Worm (Caenorhabditis elegans): Measurements from ENCODE around the gene phf-15.

phf-15 gene

DNA sequence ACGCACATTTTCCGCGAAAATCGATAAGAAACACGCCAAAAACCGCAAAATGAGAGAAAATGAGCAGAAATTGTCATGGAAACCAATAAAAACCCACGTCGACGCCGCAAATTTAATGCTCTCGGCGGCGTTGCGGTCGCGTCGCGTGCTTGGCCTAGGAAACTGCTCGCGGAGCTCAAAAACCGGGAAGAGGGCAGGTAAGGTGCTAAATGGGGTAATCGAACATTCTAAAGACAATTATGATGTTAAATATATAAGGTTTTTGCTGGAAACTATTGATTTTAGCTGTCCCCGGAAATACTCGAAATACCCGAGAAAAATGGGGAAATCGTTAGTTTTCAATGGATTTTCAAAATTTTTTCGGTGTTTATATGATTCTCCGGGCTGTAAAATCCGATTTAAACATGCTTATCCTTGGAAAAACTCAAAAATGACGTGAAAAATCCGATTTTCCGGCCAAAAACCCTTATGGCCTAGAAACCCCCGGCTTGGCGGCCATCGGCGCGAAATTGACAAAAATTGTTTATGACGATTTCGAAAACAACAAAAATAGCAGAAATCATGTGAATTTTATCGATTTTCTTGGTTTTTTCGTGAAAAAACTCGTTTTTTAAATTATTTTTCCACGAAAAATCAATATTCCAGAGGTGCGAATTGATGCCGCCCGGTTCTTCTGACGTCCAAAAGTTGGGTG lies at the start of gene phf-15:
Gene phf-15 (plus strand): TSS at position 537 of the 694 bp plus-strand sequence.
- TF ChIP-seq peb-1 (tag; optimal IDR thresholded peaks at IDR 0.05): no peak
- no peak for TF ChIP-seq lin-13 (GFP tag; optimal IDR thresholded peaks at IDR 0.05)
- TF ChIP-seq nhr-77 (tag; optimal IDR thresholded peaks at IDR 0.05): no peak
- no peak for TF ChIP-seq egl-27 (tag; optimal IDR thresholded peaks at IDR 0.05)
- no peak for TF ChIP-seq fos-1 (tag; optimal IDR thresholded peaks at IDR 0.05)
- TF ChIP-seq ztf-1 (GFP tag; conservative IDR thresholded peaks at IDR 0.05): no peak
- TF ChIP-seq gmeb-1 (tag; optimal IDR thresholded peaks at IDR 0.05): no peak
- TF ChIP-seq elt-3 (tag; optimal IDR thresholded peaks at IDR 0.05): no peak
- no peak for TF ChIP-seq unc-55 (GFP tag; optimal IDR thresholded peaks at IDR 0.05)
- no peak for TF ChIP-seq ZK546.5 (tag; optimal IDR thresholded peaks at IDR 0.05)
- peak; percentile 29 for TF ChIP-seq crh-2 (tag; optimal IDR thresholded peaks at IDR 0.05)
- peak in 1 of 2 experiments; percentile 30 for TF ChIP-seq lsy-2 (tag; optimal IDR thresholded peaks at IDR 0.05)

- TF ChIP-seq gmeb-1 (tag; optimal IDR thresholded peaks at IDR 0.05) (no peak), C34F6.9 (tag; optimal IDR thresholded peaks at IDR 0.05) (peak; percentile 70), mab-5 (tag; optimal IDR thresholded peaks at IDR 0.05) (no peak), snpc-4 (tag; optimal IDR thresholded peaks at IDR 0.05) (no peak), elt-1 (tag; optimal IDR thresholded peaks at IDR 0.05) (no peak), lin-39 (tag; optimal IDR thresholded peaks at IDR 0.05) (no peak), unc-62 (GFP tag; optimal IDR thresholded peaks at IDR 0.05) (no peak), sma-3 (GFP tag; optimal IDR thresholded peaks at IDR 0.05) (peak; percentile 0), ztf-4 (tag; optimal IDR thresholded peaks at IDR 0.05) (no peak), ama-1 (optimal IDR thresholded peaks at IDR 0.05) (no peak), ztf-11 (tag; optimal IDR thresholded peaks at IDR 0.05) (no peak), Y55F3AM.14 (GFP tag; optimal IDR thresholded peaks at IDR 0.05) (no peak), nhr-12 (tag; optimal IDR thresholded peaks at IDR 0.05) (no peak), mbf-1 (tag; optimal IDR thresholded peaks at IDR 0.05) (no peak), nhr-77 (tag; optimal IDR thresholded peaks at IDR 0.05) (no peak), unc-55 (GFP tag; optimal IDR thresholded peaks at IDR 0.05) (peak; percentile 65), nhr-237 (tag; optimal IDR thresholded peaks at IDR 0.05) (no peak), nhr-23 (tag; optimal IDR thresholded peaks at IDR 0.05) (no peak), fos-1 (tag; optimal IDR thresholded peaks at IDR 0.05) (peak; percentile 9), zag-1 (tag; optimal IDR thresholded peaks at IDR 0.05) (no peak), peb-1 (tag; optimal IDR thresholded peaks at IDR 0.05) (no peak), mdl-1 (tag; optimal IDR thresholded peaks at IDR 0.05) (no peak), crh-2 (tag; optimal IDR thresholded peaks at IDR 0.05) (peak; percentile 31), nhr-21 (tag; optimal IDR thresholded peaks at IDR 0.05) (no peak), lin-13 (GFP tag; optimal IDR thresholded peaks at IDR 0.05) (peak; percentile 27), skn-1 (tag; optimal IDR thresholded peaks at IDR 0.05) (no peak), nhr-6 (tag; optimal IDR thresholded peaks at IDR 0.05) (no peak), ceh-16 (tag; optimal IDR thresholded peaks at IDR 0.05) (no peak), nhr-129 (tag; optimal IDR thresholded peaks at IDR 0.05) (peak; percentile 84), blmp-1 (tag; optimal IDR thresholded peaks at IDR 0.05; ENCODE audit: insufficient read depth) (peak; percentile 35), nhr-11 (tag; optimal IDR thresholded peaks at IDR 0.05) (no peak), alr-1 (tag; optimal IDR thresholded peaks at IDR 0.05) (no peak), R02D3.7 (tag; optimal IDR thresholded peaks at IDR 0.05) (no peak), sem-4 (tag; optimal IDR thresholded peaks at IDR 0.05) (no peak), sma-9 (GFP tag; optimal IDR thresholded peaks at IDR 0.05) (peak; percentile 46), sma-9 (tag; optimal IDR thresholded peaks at IDR 0.05) (no peak), lin-11 (tag; optimal IDR thresholded peaks at IDR 0.05) (no peak), lsy-2 (tag; optimal IDR thresholded peaks at IDR 0.05) (peak in 1 of 2 experiments; percentile 61), unc-39 (tag; optimal IDR thresholded peaks at IDR 0.05) (no peak), egl-27 (tag; optimal IDR thresholded peaks at IDR 0.05) (no peak), aly-2 (tag; optimal IDR thresholded peaks at IDR 0.05) (no peak), ZK546.5 (tag; optimal IDR thresholded peaks at IDR 0.05) (no peak), nhr-10 (tag; optimal IDR thresholded peaks at IDR 0.05) (no peak), nhr-25 (tag; optimal IDR thresholded peaks at IDR 0.05) (peak; percentile 53), F13H6.1 (tag; optimal IDR thresholded peaks at IDR 0.05) (peak; percentile 27), ceh-82 (tag; optimal IDR thresholded peaks at IDR 0.05) (no peak)
Observed at ce11 chrIII:3273141-3273540, 49.5 kb upstream of the phf-15 start.

Measured in whole organism, L2 larva.